Fruit fly (Drosophila melanogaster) Kc167 (cell line): ENCODE data around the gene dpr9.

Source experiments
- Myc ChIP-seq: fragments of >200 bp; optimal IDR thresholded peaks from 2 replicates; lab custom pipeline; 2017; ENCODE audit warnings: missing external identifiers
- Sin3A ChIP-seq: fragments of >200 bp; optimal IDR thresholded peaks from 2 replicates; lab custom pipeline; 2018; ENCODE audit warnings: missing external identifiers
- h ChIP-seq: fragments of >200 bp; optimal IDR thresholded peaks from 3 replicates; lab custom pipeline; 2018; ENCODE audit warnings: missing external identifiers
- insv ChIP-seq: fragments of >200 bp; optimal IDR thresholded peaks from 3 replicates; lab custom pipeline; 2018; ENCODE audit warnings: missing external identifiers
- psq ChIP-seq: fragments of >200 bp; optimal IDR thresholded peaks from 2 replicates; lab custom pipeline; 2017; ENCODE audit warnings: missing external identifiers
- ttk ChIP-seq: sonication (Bioruptor generic); optimal IDR thresholded peaks from 2 replicates; lab custom pipeline; 2017; ENCODE audit warnings: missing external identifiers

dm6 chr3R:15084461-15085106, 7.6 kb upstream of the dpr9 start:
- TF ChIP-seq psq (lab: Kevin White, UChicago), result no peak
- TF ChIP-seq ttk, result no peak
- no peak for TF ChIP-seq h (lab: Kevin White, UChicago)
- TF ChIP-seq Myc (lab: Kevin White, UChicago), result no peak
- TF ChIP-seq Sin3A (lab: Kevin White, UChicago), result no peak
- TF ChIP-seq insv (lab: Kevin White, UChicago), result no peak
